Fruit fly (Drosophila melanogaster) whole organism, pupa: ENCODE measurements around the gene Pdhb.
A peak's percentile ranks its signal among the peaks of the same experiment; 100 is the strongest.

Experiments
- CG10348 ChIP-seq: fragments of 200-800 bp; sonication (Bioruptor generic); IDR thresholded peaks from 2 replicates; pipeline ENCODE4 v1.3.6; 2022; ENCODE audit warnings: missing biosample characterization, missing genetic modification characterization
- CG12605 ChIP-seq: fragments of 200-800 bp; sonication (Bioruptor generic); IDR thresholded peaks from 2 replicates; pipeline ENCODE4 v1.3.6; 2022; ENCODE audit warnings: missing biosample characterization, missing genetic modification characterization
- CG13204 ChIP-seq: fragments of 200-800 bp; sonication (Bioruptor generic); optimal IDR thresholded peaks from 2 replicates; lab custom pipeline; 2018; ENCODE audit warnings: missing biosample characterization, mild to moderate bottlenecking, missing genetic modification characterization, moderate library complexity
- CG14655 ChIP-seq: fragments of 200-800 bp; sonication (Bioruptor generic); optimal IDR thresholded peaks from 3 replicates; lab custom pipeline; 2017; ENCODE audit warnings: mild to moderate bottlenecking, missing biosample characterization, missing genetic modification reagents, missing genetic modification characterization
- CG15710 ChIP-seq: fragments of 200-800 bp; sonication (Bioruptor generic); optimal IDR thresholded peaks from 2 replicates; lab custom pipeline; 2018; ENCODE audit warnings: missing biosample characterization, mild to moderate bottlenecking, missing genetic modification characterization, moderate library complexity
- CG17806 ChIP-seq: fragments of 200-800 bp; sonication (Bioruptor generic); optimal IDR thresholded peaks from 2 replicates; lab custom pipeline; 2018; ENCODE audit warnings: missing biosample characterization, mild to moderate bottlenecking, missing genetic modification characterization, moderate library complexity
- CG32121 ChIP-seq: fragments of 200-800 bp; sonication (Bioruptor generic); IDR thresholded peaks from 2 replicates; pipeline ENCODE4 v1.3.6; 2022; ENCODE audit warnings: missing biosample characterization, missing genetic modification characterization
- CG34367 ChIP-seq: fragments of 200-800 bp; sonication (Bioruptor generic); optimal IDR thresholded peaks from 2 replicates; lab custom pipeline; 2018; ENCODE audit warnings: missing biosample characterization, mild to moderate bottlenecking, missing genetic modification characterization
- CG4496 ChIP-seq: fragments of 200-800 bp; sonication (Bioruptor generic); IDR thresholded peaks from 3 replicates; pipeline ENCODE4 v1.3.6; 2022; ENCODE audit warnings: missing biosample characterization, missing genetic modification characterization
- CG8159 ChIP-seq: fragments of 200-800 bp; sonication (Bioruptor generic); optimal IDR thresholded peaks from 3 replicates; lab custom pipeline; 2018; ENCODE audit warnings: missing biosample characterization, mild to moderate bottlenecking, missing genetic modification characterization, moderate library complexity
- CG8301 ChIP-seq: fragments of 200-800 bp; sonication (Bioruptor generic); optimal IDR thresholded peaks from 2 replicates; lab custom pipeline; 2018; ENCODE audit warnings: missing biosample characterization, mild to moderate bottlenecking, missing genetic modification characterization
- CG9948 ChIP-seq: fragments of 200-800 bp; sonication (Bioruptor generic); optimal IDR thresholded peaks from 2 replicates; lab custom pipeline; 2018; ENCODE audit warnings: missing biosample characterization, mild to moderate bottlenecking, missing genetic modification characterization, moderate library complexity
- D1 ChIP-seq: fragments of 200-800 bp; sonication (Bioruptor generic); optimal IDR thresholded peaks from 2 replicates; lab custom pipeline; 2018; ENCODE audit warnings: missing biosample characterization, mild to moderate bottlenecking, missing genetic modification characterization, moderate library complexity
- EcR ChIP-seq: fragments of 200-800 bp; sonication (Bioruptor generic); optimal IDR thresholded peaks from 3 replicates; lab custom pipeline; 2019; ENCODE audit warnings: missing biosample characterization, missing genetic modification characterization, mild to moderate bottlenecking, moderate library complexity, missing genetic modification reagents
- Ets98B ChIP-seq: fragments of 200-800 bp; sonication (Bioruptor generic); IDR thresholded peaks from 2 replicates; pipeline ENCODE4 v1.3.6; 2022; ENCODE audit warnings: missing biosample characterization, missing genetic modification characterization
- Pif1A ChIP-seq: fragments of 200-800 bp; sonication (Bioruptor generic); optimal IDR thresholded peaks from 3 replicates; lab custom pipeline; 2016; ENCODE audit warnings: missing biosample characterization, missing genetic modification characterization
- Pif1B ChIP-seq: fragments of 200-800 bp; sonication (Bioruptor generic); optimal IDR thresholded peaks from 3 replicates; lab custom pipeline; 2016; ENCODE audit warnings: missing biosample characterization, missing genetic modification characterization
- Snoo ChIP-seq: fragments of 200-800 bp; sonication (Bioruptor generic); optimal IDR thresholded peaks from 3 replicates; lab custom pipeline; 2017; ENCODE audit warnings: missing biosample characterization, mild to moderate bottlenecking, missing genetic modification characterization, inconsistent platforms
- fd96Ca ChIP-seq: fragments of 200-800 bp; sonication (Bioruptor generic); IDR thresholded peaks from 3 replicates; pipeline ENCODE4 v1.3.6; 2022; ENCODE audit warnings: missing biosample characterization, missing genetic modification characterization
- gl ChIP-seq: fragments of 200-800 bp; sonication (Bioruptor generic); optimal IDR thresholded peaks from 2 replicates; lab custom pipeline; 2018; ENCODE audit warnings: missing biosample characterization, mild to moderate bottlenecking, missing genetic modification characterization
- rn ChIP-seq: fragments of 200-800 bp; sonication (Bioruptor generic); IDR thresholded peaks from 2 replicates; pipeline ENCODE4 v1.3.6; 2022; ENCODE audit warnings: missing biosample characterization, missing genetic modification characterization

Gene Pdhb

DNA sequence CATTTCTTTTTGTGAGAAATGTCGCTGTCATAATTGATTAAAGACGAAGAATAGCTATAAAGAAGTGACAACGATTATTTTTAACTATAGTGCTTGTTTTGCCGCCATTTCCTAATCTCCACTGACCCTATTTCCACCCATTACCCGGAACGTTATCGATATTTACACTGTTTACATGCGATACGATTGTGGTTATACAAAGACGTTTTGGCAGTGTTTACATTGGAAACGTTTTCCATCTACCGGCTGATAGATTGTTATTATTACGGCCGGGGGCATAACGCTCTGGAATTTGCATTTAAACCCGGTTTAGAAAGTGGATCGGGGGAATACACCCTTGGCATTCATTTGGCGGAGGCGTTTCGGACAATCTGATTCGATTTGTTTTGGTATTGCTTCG is 46.6 kb upstream of the Pdhb start:
- no peak for TF ChIP-seq Ets98B
- TF ChIP-seq gl (tag; lab: Kevin White, UChicago): no peak
- no peak for TF ChIP-seq CG32121 (GFP tag; lab: Robert Waterston, UW)
- TF ChIP-seq CG8301 (tag; lab: Kevin White, UChicago): no peak
- no peak for TF ChIP-seq CG10348 (GFP tag; lab: Robert Waterston, UW)
- TF ChIP-seq CG14655: no peak
- no peak for TF ChIP-seq CG34367 (tag; lab: Kevin White, UChicago)
- no peak for TF ChIP-seq CG9948 (tag; lab: Kevin White, UChicago)
- TF ChIP-seq Snoo: no peak
- no peak for TF ChIP-seq Pif1A
- no peak for TF ChIP-seq CG4496 (GFP tag; lab: Robert Waterston, UW)
- no peak for TF ChIP-seq Pif1B (GFP tag; lab: Kevin White, UChicago)
- TF ChIP-seq EcR (GFP tag; lab: Kevin White, UChicago): no peak
- no peak for TF ChIP-seq D1 (tag; lab: Kevin White, UChicago)

DNA sequence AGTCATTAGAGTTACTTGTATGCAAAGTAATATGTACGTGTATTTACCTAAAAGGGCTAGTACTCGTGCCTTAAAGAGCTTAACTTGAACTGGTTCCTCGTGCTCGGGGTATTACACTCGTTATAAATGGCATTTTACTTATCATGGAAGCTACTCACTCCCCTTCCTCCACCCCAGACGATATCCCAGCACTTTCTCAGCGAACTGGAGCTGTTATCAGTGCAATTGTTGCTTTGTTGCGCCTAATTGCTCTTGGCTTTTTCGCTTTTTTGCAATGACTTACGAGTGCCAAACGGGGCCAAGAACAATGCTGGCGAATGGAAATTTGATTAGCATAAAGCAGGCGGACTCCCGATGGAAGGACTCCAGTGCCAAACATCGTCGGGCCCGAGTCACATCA is 45.8 kb upstream of the Pdhb start:
- TF ChIP-seq CG10348 (GFP tag; lab: Robert Waterston, UW) (no peak), CG12605 (GFP tag; lab: Robert Waterston, UW) (no peak), D1 (tag; lab: Kevin White, UChicago) (no peak), CG32121 (GFP tag; lab: Robert Waterston, UW) (no peak), Snoo (no peak), Pif1B (GFP tag; lab: Kevin White, UChicago) (no peak), CG8301 (tag; lab: Kevin White, UChicago) (no peak), CG4496 (GFP tag; lab: Robert Waterston, UW) (no peak), CG34367 (tag; lab: Kevin White, UChicago) (no peak), CG8159 (tag; lab: Kevin White, UChicago) (no peak), CG9948 (tag; lab: Kevin White, UChicago) (no peak), gl (tag; lab: Kevin White, UChicago) (no peak), EcR (GFP tag; lab: Kevin White, UChicago) (no peak), Pif1A (no peak)

DNA sequence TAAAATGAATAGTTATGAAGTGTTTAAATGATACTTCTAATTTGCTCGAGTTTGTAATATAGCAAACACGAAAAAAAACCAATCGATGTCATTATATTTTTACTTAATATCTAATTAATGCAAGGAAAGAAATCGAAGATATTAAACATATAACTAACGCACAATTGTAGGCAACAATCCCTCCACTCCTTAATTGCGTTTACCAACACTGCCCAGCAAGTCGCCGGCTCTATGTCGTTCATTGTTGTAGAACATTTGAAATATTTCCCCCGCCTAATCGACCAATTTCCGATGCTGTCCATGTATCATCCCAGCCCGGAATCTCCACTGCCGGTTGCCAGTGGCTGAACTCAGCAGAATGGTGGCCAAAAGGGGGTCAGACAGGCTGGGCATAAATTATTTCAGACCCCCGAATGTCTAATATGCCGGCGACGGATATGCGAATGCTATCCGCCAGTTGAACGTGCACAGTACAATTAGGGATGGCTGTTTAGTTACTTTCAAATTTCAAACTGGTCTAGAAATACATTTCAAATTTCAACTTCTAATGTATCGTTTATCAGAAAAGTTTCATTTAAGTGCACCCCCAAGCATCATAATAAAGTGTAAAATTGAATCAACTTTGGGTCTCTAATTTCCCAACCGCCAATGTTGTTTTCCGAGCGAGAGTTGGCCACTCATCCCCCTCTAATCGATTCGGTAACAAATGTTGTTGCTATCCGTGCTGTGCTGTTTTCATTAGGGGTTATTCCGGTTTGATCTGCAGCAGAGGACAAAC is 44.3 kb upstream of the Pdhb start:
- TF ChIP-seq CG10348 (GFP tag; lab: Robert Waterston, UW) (no peak), CG14655 (peak; percentile 9), CG13204 (GFP tag; lab: Kevin White, UChicago) (no peak), Ets98B (peak; percentile 39; the same call in 1 of the 2 replicates), CG8159 (tag; lab: Kevin White, UChicago) (no peak), CG9948 (tag; lab: Kevin White, UChicago) (no peak), CG34367 (tag; lab: Kevin White, UChicago) (no peak), CG17806 (tag; lab: Kevin White, UChicago) (no peak), CG12605 (GFP tag; lab: Robert Waterston, UW) (0 out of 2 replicates have a peak, but pooled peaks have one; percentile 19), CG4496 (GFP tag; lab: Robert Waterston, UW) (peak; percentile 60; the same call in 2 of the 3 replicates), Pif1A (no peak), CG8301 (tag; lab: Kevin White, UChicago) (peak; percentile 13), CG15710 (tag; lab: Kevin White, UChicago) (peak; percentile 19), EcR (GFP tag; lab: Kevin White, UChicago) (no peak), CG32121 (GFP tag; lab: Robert Waterston, UW) (peak; percentile 54; the same call in 1 of the 2 replicates), gl (tag; lab: Kevin White, UChicago) (no peak), Pif1B (GFP tag; lab: Kevin White, UChicago) (no peak), Snoo (no peak), rn (no peak), fd96Ca (no peak), D1 (tag; lab: Kevin White, UChicago) (no peak)
- TF ChIP-seq, all 21 proteins: peak for 7

DNA sequence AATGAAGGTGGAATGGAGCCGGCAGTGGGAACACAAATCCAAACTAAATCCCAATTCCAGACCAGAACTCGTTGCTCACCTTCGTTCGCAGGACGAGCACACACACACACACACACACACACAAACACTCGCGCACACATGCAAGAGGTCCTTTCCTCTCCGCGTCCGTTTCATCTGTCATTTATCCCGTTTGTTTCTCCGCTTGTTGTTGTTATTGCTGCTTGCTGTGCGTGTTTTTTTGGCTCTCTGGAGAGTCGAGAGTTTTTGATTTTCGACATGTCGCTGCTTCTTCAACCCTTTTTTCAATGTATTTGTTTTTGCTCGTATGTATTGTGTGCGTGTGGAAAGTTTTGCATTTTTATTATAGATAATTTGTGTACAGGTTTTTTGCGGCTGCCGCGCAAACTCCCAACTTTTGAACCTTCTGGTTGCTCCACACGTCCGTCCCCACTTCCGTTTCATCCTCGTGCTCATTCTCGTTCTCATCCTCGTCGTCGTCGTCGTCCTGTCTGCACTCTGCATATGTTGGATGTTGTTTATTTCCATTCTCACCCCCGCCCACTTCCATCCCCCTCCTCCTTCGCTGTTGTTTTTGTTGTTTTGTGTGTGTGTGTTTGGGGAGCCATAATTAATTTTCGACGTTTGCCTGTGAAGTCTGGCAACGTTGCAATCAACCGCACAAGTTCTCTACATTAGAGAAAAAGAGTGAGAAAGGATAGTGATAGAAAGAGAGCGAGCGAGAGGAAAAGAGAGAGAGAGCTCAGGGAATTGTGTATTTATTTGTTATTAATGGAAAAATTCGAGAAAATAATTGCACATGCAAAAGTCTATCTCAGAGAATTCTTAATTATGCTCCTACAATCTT is 43.4 kb upstream of the Pdhb start:
- no peak for TF ChIP-seq CG10348 (GFP tag; lab: Robert Waterston, UW)
- TF ChIP-seq fd96Ca: no peak
- no peak for TF ChIP-seq CG12605 (GFP tag; lab: Robert Waterston, UW)

DNA sequence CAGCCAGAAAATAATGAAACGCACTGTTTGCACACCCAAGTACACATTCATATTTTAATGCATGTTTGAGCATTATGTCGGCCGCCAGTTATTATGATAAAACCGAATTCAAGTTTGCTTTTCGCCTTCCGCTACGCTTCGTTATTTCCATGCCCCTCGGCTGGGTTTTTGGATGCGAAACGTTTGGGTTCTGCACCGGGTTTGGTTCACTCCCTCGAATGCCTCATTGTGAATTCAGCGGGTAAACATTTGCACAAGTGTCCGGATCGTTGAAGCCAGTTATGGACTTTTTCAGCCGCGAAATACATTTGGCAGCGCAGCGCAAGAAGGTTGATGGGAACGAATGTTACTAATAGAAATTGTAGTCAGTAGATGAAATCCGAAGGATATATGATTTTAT is 41.7 kb upstream of the Pdhb start:
- TF ChIP-seq Ets98B (no peak), CG8301 (tag; lab: Kevin White, UChicago) (no peak), CG10348 (GFP tag; lab: Robert Waterston, UW) (no peak), CG13204 (GFP tag; lab: Kevin White, UChicago) (no peak), CG32121 (GFP tag; lab: Robert Waterston, UW) (no peak), CG17806 (tag; lab: Kevin White, UChicago) (no peak), Pif1B (GFP tag; lab: Kevin White, UChicago) (no peak), CG4496 (GFP tag; lab: Robert Waterston, UW) (no peak), EcR (GFP tag; lab: Kevin White, UChicago) (no peak), Snoo (no peak), rn (no peak), CG15710 (tag; lab: Kevin White, UChicago) (no peak), gl (tag; lab: Kevin White, UChicago) (no peak), CG12605 (GFP tag; lab: Robert Waterston, UW) (no peak), Pif1A (no peak), fd96Ca (no peak)
